Fruit fly (Drosophila melanogaster) whole organism, embryonic: ENCODE data around the gene CG45428.

Experiments used
- CG11456 ChIP-seq: fragments of 200-800 bp; sonication (Bioruptor generic); IDR thresholded peaks from 3 replicates; pipeline ENCODE4 v1.3.6; 2022; ENCODE audit warnings: missing biosample characterization, missing genetic modification characterization
- CG11560 ChIP-seq: fragments of 200-800 bp; sonication (Bioruptor generic); IDR thresholded peaks from 3 replicates; pipeline ENCODE4 v1.3.6; 2022; ENCODE audit warnings: missing biosample characterization, missing genetic modification characterization
- CG12391 ChIP-seq: fragments of 200-800 bp; sonication (Bioruptor generic); optimal IDR thresholded peaks from 3 replicates; lab custom pipeline; 2018; ENCODE audit warnings: missing biosample characterization, mild to moderate bottlenecking, missing genetic modification characterization, moderate library complexity
- CG14710 ChIP-seq: fragments of 200-800 bp; sonication (Bioruptor generic); optimal IDR thresholded peaks from 3 replicates; lab custom pipeline; 2019; ENCODE audit warnings: missing biosample characterization, mild to moderate bottlenecking, missing genetic modification characterization, moderate library complexity
- CG15479 ChIP-seq: fragments of 200-800 bp; sonication (Bioruptor generic); optimal IDR thresholded peaks from 3 replicates; lab custom pipeline; 2019; ENCODE audit warnings: missing biosample characterization, mild to moderate bottlenecking, missing genetic modification characterization, moderate library complexity
- CG1603 ChIP-seq: fragments of 200-800 bp; sonication (Bioruptor generic); optimal IDR thresholded peaks from 2 replicates; lab custom pipeline; 2019; ENCODE audit warnings: missing biosample characterization, mild to moderate bottlenecking, missing genetic modification characterization, moderate library complexity
- CG1792 ChIP-seq: fragments of 200-800 bp; sonication (Bioruptor generic); optimal IDR thresholded peaks from 2 replicates; lab custom pipeline; 2016; ENCODE audit warnings: missing biosample characterization, missing genetic modification characterization
- CG18011 ChIP-seq: fragments of 200-800 bp; sonication (Bioruptor generic); optimal IDR thresholded peaks from 2 replicates; lab custom pipeline; 2017; ENCODE audit warnings: missing biosample characterization, missing genetic modification characterization, mild to moderate bottlenecking, moderate library complexity, missing genotype
- CG30020 ChIP-seq: fragments of 200-800 bp; optimal IDR thresholded peaks from 2 replicates; lab custom pipeline; 2019; ENCODE audit warnings: missing biosample characterization, mild to moderate bottlenecking, missing genetic modification characterization, moderate library complexity
- CG4282 ChIP-seq: fragments of 200-800 bp; sonication (Bioruptor generic); optimal IDR thresholded peaks from 2 replicates; lab custom pipeline; 2016; ENCODE audit warnings: missing biosample characterization, missing genetic modification characterization
- CG43689 ChIP-seq: fragments of 200-800 bp; sonication (Bioruptor generic); IDR thresholded peaks from 2 replicates; pipeline ENCODE4 v1.3.6; 2022; ENCODE audit warnings: missing biosample characterization, missing genetic modification characterization
- CG6654 ChIP-seq: fragments of 200-800 bp; sonication (Bioruptor generic); optimal IDR thresholded peaks from 2 replicates; lab custom pipeline; 2017; ENCODE audit warnings: missing biosample characterization, mild to moderate bottlenecking, missing genetic modification characterization
- CG6813 ChIP-seq: fragments of 200-800 bp; sonication (Bioruptor generic); optimal IDR thresholded peaks from 2 replicates; lab custom pipeline; 2017; ENCODE audit warnings: missing biosample characterization, missing genetic modification characterization, mild to moderate bottlenecking, moderate library complexity, missing genetic modification reagents
- CG7963 ChIP-seq: fragments of 200-800 bp; sonication (Bioruptor generic); IDR thresholded peaks from 3 replicates; pipeline ENCODE4 v1.3.6; 2022; ENCODE audit warnings: missing biosample characterization, missing genetic modification characterization; ENCODE audit not compliant: partially characterized antibody
- CG9609 ChIP-seq: fragments of 200-800 bp; sonication (Bioruptor generic); optimal IDR thresholded peaks from 3 replicates; lab custom pipeline; 2016; ENCODE audit warnings: missing biosample characterization, missing genetic modification characterization
- D19A ChIP-seq: fragments of 200-800 bp; optimal IDR thresholded peaks from 3 replicates; lab custom pipeline; 2019; ENCODE audit warnings: missing biosample characterization, mild to moderate bottlenecking, missing genetic modification characterization, moderate library complexity
- Elba2 ChIP-seq: fragments of 200-800 bp; sonication (Bioruptor generic); optimal IDR thresholded peaks from 3 replicates; lab custom pipeline; 2016; ENCODE audit warnings: missing biosample characterization, missing genetic modification characterization
- Hmr ChIP-seq: fragments of 200-800 bp; sonication (Bioruptor generic); optimal IDR thresholded peaks from 3 replicates; lab custom pipeline; 2017; ENCODE audit warnings: mild to moderate bottlenecking, missing biosample characterization, missing genetic modification reagents, missing genetic modification characterization
- Hmx ChIP-seq: fragments of 200-800 bp; sonication (Bioruptor generic); optimal IDR thresholded peaks from 2 replicates; lab custom pipeline; 2016; ENCODE audit warnings: missing biosample characterization, missing genetic modification characterization
- Hr3 ChIP-seq: fragments of 200-800 bp; sonication (Bioruptor generic); optimal IDR thresholded peaks from 3 replicates; lab custom pipeline; 2016; ENCODE audit warnings: missing biosample characterization, missing genetic modification characterization
- Lim3 ChIP-seq: fragments of 200-800 bp; sonication (Bioruptor generic); IDR thresholded peaks from 2 replicates; pipeline ENCODE4 v1.3.6; 2022; ENCODE audit warnings: missing biosample characterization, missing genetic modification characterization
- Max ChIP-seq: fragments of 200-800 bp; sonication (Bioruptor generic); optimal IDR thresholded peaks from 2 replicates; lab custom pipeline; 2016; ENCODE audit warnings: missing biosample characterization, mild to moderate bottlenecking, missing genetic modification characterization
- PHDP ChIP-seq: fragments of 200-800 bp; sonication (Bioruptor generic); optimal IDR thresholded peaks from 3 replicates; lab custom pipeline; 2018; ENCODE audit warnings: missing biosample characterization, mild to moderate bottlenecking, missing genetic modification characterization, moderate library complexity
- Ptx1 ChIP-seq: fragments of 200-800 bp; sonication (Bioruptor generic); IDR thresholded peaks from 2 replicates; pipeline ENCODE4 v1.3.6; 2022; ENCODE audit warnings: missing biosample characterization, missing genetic modification characterization
- Xrp1 ChIP-seq: fragments of 200-800 bp; sonication (Bioruptor generic); IDR thresholded peaks from 2 replicates; pipeline ENCODE4 v1.3.6; 2022; ENCODE audit warnings: missing biosample characterization, missing genetic modification characterization
- br ChIP-seq: fragments of >200 bp; optimal IDR thresholded peaks from 2 replicates; lab custom pipeline; 2017
- bsh ChIP-seq, 2 experiments: fragments of 200-800 bp; sonication (Bioruptor generic); optimal IDR thresholded peaks; 2 replicates each; lab custom pipeline; 2017 to 2018; ENCODE audit warnings: mild to moderate bottlenecking in 2 of 2, missing biosample characterization in 2 of 2, missing genetic modification characterization in 2 of 2, moderate library complexity in 1 of 2
- chn ChIP-seq: fragments of 200-800 bp; sonication (Bioruptor generic); optimal IDR thresholded peaks from 2 replicates; lab custom pipeline; 2016; ENCODE audit warnings: missing biosample characterization, missing genetic modification characterization
- ci ChIP-seq: fragments of 200-800 bp; sonication (Bioruptor generic); IDR thresholded peaks from 3 replicates; pipeline ENCODE4 v1.3.6; 2022; ENCODE audit warnings: missing biosample characterization, missing genetic modification characterization
- danr ChIP-seq: fragments of 200-800 bp; sonication (Bioruptor generic); IDR thresholded peaks from 2 replicates; pipeline ENCODE4 v1.3.6; 2022; ENCODE audit warnings: missing biosample characterization, missing genetic modification characterization
- esg ChIP-seq: fragments of 200-800 bp; sonication (Bioruptor generic); conservative IDR thresholded peaks from 2 replicates; pipeline ENCODE4 v1.3.6; 2022; ENCODE audit warnings: missing biosample characterization, missing genetic modification characterization
- eve ChIP-seq, 2 experiments: fragments of >200 bp; optimal IDR thresholded peaks; 2 replicates each; lab custom pipeline; 2017; ENCODE audit warnings: missing biosample characterization in 2 of 2, missing genetic modification characterization in 2 of 2
- fd64A ChIP-seq: fragments of 200-800 bp; sonication (Bioruptor generic); optimal IDR thresholded peaks from 3 replicates; lab custom pipeline; 2018; ENCODE audit warnings: missing biosample characterization, mild to moderate bottlenecking, missing genetic modification characterization
- ftz-f1 ChIP-seq: fragments of 200-800 bp; sonication (Bioruptor generic); optimal IDR thresholded peaks from 2 replicates; lab custom pipeline; 2016; ENCODE audit warnings: missing biosample characterization, missing genetic modification characterization
- gfzf ChIP-seq: fragments of 200-800 bp; sonication (Bioruptor generic); optimal IDR thresholded peaks from 2 replicates; lab custom pipeline; 2016; ENCODE audit warnings: missing biosample characterization, mild to moderate bottlenecking, missing genetic modification characterization, moderate library complexity
- hkb ChIP-seq, 2 experiments: fragments of 200-800 bp in 1 of 2; fragments of >200 bp in 1 of 2; sonication (Bioruptor generic) in 1 of 2; IDR thresholded peaks in 1 of 2; optimal IDR thresholded peaks in 1 of 2; 2 replicates each; pipeline versions ENCODE4 v1.3.6 to Lab custom; 2017 to 2022; ENCODE audit warnings: missing biosample characterization in 1 of 2, missing genetic modification characterization in 1 of 2
- kay ChIP-seq: fragments of 200-800 bp; sonication (Bioruptor generic); optimal IDR thresholded peaks from 2 replicates; lab custom pipeline; 2016; ENCODE audit warnings: missing biosample characterization, missing genetic modification characterization
- knrl ChIP-seq: fragments of 200-800 bp; sonication (Bioruptor generic); IDR thresholded peaks from 3 replicates; pipeline ENCODE4 v1.3.6; 2022; ENCODE audit warnings: missing biosample characterization, missing genetic modification characterization; ENCODE audit not compliant: partially characterized antibody
- lab ChIP-seq: fragments of 200-800 bp; sonication (Bioruptor generic); optimal IDR thresholded peaks from 3 replicates; lab custom pipeline; 2017; ENCODE audit warnings: missing biosample characterization, missing genetic modification characterization, mild to moderate bottlenecking, moderate library complexity, missing genetic modification reagents
- lola ChIP-seq, 3 experiments: fragments of >200 bp in 2 of 3; fragments of 200-800 bp in 1 of 3; sonication (Bioruptor generic) in 1 of 3; optimal IDR thresholded peaks; 2 replicates each; lab custom pipeline; 2017 to 2019; ENCODE audit warnings: missing biosample characterization in 3 of 3, missing genetic modification characterization in 3 of 3, mild to moderate bottlenecking in 1 of 3, moderate library complexity in 1 of 3
- nom ChIP-seq: fragments of 200-800 bp; sonication (Bioruptor generic); optimal IDR thresholded peaks from 2 replicates; lab custom pipeline; 2017; ENCODE audit warnings: missing biosample characterization, missing genetic modification characterization, mild to moderate bottlenecking, moderate library complexity, missing genetic modification reagents
- oc ChIP-seq: fragments of 200-800 bp; sonication (Bioruptor generic); optimal IDR thresholded peaks from 2 replicates; lab custom pipeline; 2018; ENCODE audit warnings: missing biosample characterization, mild to moderate bottlenecking, missing genetic modification characterization, moderate library complexity
- prd ChIP-seq, 3 experiments: fragments of >200 bp in 2 of 3; fragments of 200-800 bp in 1 of 3; sonication (Bioruptor generic) in 1 of 3; optimal IDR thresholded peaks in 2 of 3; IDR thresholded peaks in 1 of 3; 2 replicates in 2 of 3; 3 replicates in 1 of 3; pipeline versions ENCODE4 v1.3.6 to Lab custom; 2017 to 2022; ENCODE audit warnings: missing biosample characterization in 1 of 3, missing genetic modification characterization in 1 of 3
- ro ChIP-seq: fragments of 200-800 bp; sonication (Bioruptor generic); IDR thresholded peaks from 2 replicates; pipeline ENCODE4 v1.3.6; 2022; ENCODE audit warnings: missing biosample characterization, missing genetic modification characterization
- sc ChIP-seq, 3 experiments: fragments of >200 bp in 2 of 3; fragments of 200-800 bp in 1 of 3; sonication (Bioruptor generic) in 1 of 3; optimal IDR thresholded peaks; 2 replicates in 2 of 3; 3 replicates in 1 of 3; lab custom pipeline; 2017; ENCODE audit warnings: mild to moderate bottlenecking in 1 of 3, missing biosample characterization in 1 of 3, missing genetic modification characterization in 1 of 3, missing genetic modification reagents in 1 of 3
- ssp ChIP-seq: fragments of 200-800 bp; sonication (Bioruptor generic); IDR thresholded peaks from 2 replicates; pipeline ENCODE4 v1.3.6; 2022; ENCODE audit warnings: missing biosample characterization, missing genetic modification characterization
- stwl ChIP-seq: fragments of 200-800 bp; sonication (Bioruptor generic); optimal IDR thresholded peaks from 3 replicates; lab custom pipeline; 2018; ENCODE audit warnings: missing biosample characterization, mild to moderate bottlenecking, missing genetic modification characterization, moderate library complexity

The CG45428 gene

DNA sequence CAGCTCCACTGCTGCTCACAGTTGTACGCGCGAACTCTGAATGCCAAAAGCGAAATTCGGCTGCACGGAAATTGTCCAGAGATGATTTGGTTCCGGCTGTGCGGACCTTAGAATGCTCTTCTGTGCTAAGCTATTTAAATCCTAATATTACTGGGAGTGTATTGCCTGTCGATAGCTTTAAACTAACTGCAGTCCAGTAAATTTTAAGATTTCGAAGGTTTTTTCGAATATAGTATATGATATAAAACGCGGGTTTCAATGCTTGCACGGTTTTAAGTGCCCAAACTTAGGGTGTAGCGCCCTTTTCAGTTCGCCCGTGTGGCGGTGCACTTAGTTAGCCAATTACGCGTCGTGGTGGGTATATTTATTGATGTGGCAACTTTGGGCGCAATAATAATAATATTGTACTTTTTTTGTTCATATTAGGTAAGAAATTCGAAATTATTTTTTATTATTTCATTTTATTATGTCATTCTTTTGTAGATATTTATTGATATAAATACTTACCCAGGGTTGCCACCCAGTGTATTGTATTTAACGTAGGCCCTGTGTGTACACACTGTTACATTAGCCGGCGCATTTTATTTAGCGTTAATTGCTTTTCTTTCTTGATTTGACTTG lies 42.0 kb upstream of the CG45428 start, which contains the start of the genes Chro and Ssl1 (continued):
- TF ChIP-seq stwl (tag; lab: Kevin White, UChicago) (peak; percentile 92), knrl (GFP tag; lab: Robert Waterston, UW) (peak; percentile 66; the same call in 2 of the 3 replicates), lab (GFP tag; lab: Kevin White, UChicago) (peak; percentile 100), Hr3 (GFP tag; lab: Kevin White, UChicago) (peak; percentile 100), Lim3 (GFP tag; lab: Robert Waterston, UW) (peak; percentile 100), CG11560 (tag; lab: Robert Waterston, UW) (peak; percentile 96), CG4282 (peak; percentile 100), Max (GFP tag; lab: Kevin White, UChicago) (peak; percentile 100), PHDP (tag; lab: Kevin White, UChicago) (peak; percentile 100), kay (GFP tag; lab: Kevin White, UChicago) (peak; percentile 100), danr (GFP tag; lab: Robert Waterston, UW) (peak; percentile 100), CG1792 (GFP tag; lab: Kevin White, UChicago) (peak; percentile 100), CG15479 (GFP tag; lab: Kevin White, UChicago) (peak; percentile 92), CG11456 (GFP tag; lab: Robert Waterston, UW) (peak; percentile 100), br (no peak), Ptx1 (peak; percentile 100), hkb (optimal IDR thresholded peaks at IDR 0.05; lab: Kevin White, UChicago) (peak; percentile 99), hkb (GFP tag; IDR thresholded peaks at IDR 0.05; lab: Robert Waterston, UW) (peak; percentile 100), gfzf (GFP tag; lab: Kevin White, UChicago) (peak; percentile 50), CG14710 (tag; lab: Kevin White, UChicago) (peak; percentile 100), ssp (peak; percentile 98), lola (GFP tag; optimal IDR thresholded peaks at IDR 0.05; lab: Kevin White, UChicago) (peak in 1 of 3 experiments; percentile 100), eve (GFP tag; optimal IDR thresholded peaks at IDR 0.05; lab: Kevin White, UChicago) (peak; percentile 98 to 100), nom (GFP tag; lab: Kevin White, UChicago) (peak; percentile 99), CG30020 (tag; lab: Kevin White, UChicago) (peak; percentile 93), CG7963 (GFP tag; lab: Robert Waterston, UW) (no peak), ro (peak; percentile 100), D19A (tag; lab: Kevin White, UChicago) (peak; percentile 99), ftz-f1 (peak; percentile 97), CG43689 (GFP tag; lab: Robert Waterston, UW) (peak; percentile 99), fd64A (peak; percentile 99), esg (GFP tag; lab: Robert Waterston, UW) (peak; percentile 100), CG6654 (GFP tag; lab: Kevin White, UChicago) (peak; percentile 96), sc (optimal IDR thresholded peaks at IDR 0.05; lab: Kevin White, UChicago) (no peak), sc (GFP tag; optimal IDR thresholded peaks at IDR 0.05; lab: Kevin White, UChicago) (peak; percentile 100), prd (optimal IDR thresholded peaks at IDR 0.05; lab: Kevin White, UChicago) (no peak), prd (GFP tag; IDR thresholded peaks at IDR 0.05; lab: Robert Waterston, UW) (peak; percentile 100), bsh (GFP tag; optimal IDR thresholded peaks at IDR 0.05; lab: Kevin White, UChicago) (peak; percentile 99 to 100), CG6813 (GFP tag; lab: Kevin White, UChicago) (peak; percentile 100), Hmx (peak; percentile 99), Elba2 (GFP tag; lab: Kevin White, UChicago) (peak; percentile 99), CG1603 (peak; percentile 99), oc (peak; percentile 100), CG12391 (tag; lab: Kevin White, UChicago) (peak; percentile 100), CG9609 (peak; percentile 100), Xrp1 (GFP tag; lab: Robert Waterston, UW) (peak; percentile 100), CG18011 (GFP tag; lab: Kevin White, UChicago) (peak; percentile 94), ci (GFP tag; lab: Robert Waterston, UW) (peak; percentile 100), chn (GFP tag; lab: Kevin White, UChicago) (peak; percentile 100), Hmr (peak; percentile 100)
